Fruit fly (Drosophila melanogaster): ENCODE results near the gene CG17776.
A peak's percentile ranks its signal among the peaks of the same experiment; 100 is the strongest.

Gene CG17776

dm6 chrX:2222181-2222790, 37.8 kb downstream of the CG17776 start, which contains the start of gene Vinc:
TSS of gene Vinc (minus strand) at chrX:2222567.
- TF ChIP-seq Jra (GFP tag; optimal IDR thresholded peaks at IDR 0.05) = peak; percentile 86
- TF ChIP-seq dl (GFP tag; optimal IDR thresholded peaks at IDR 0.05; ENCODE audit: insufficient read depth in 1 of 2, partially characterized antibody in 2 of 2) = no peak
- TF ChIP-seq CG9705 (GFP tag; optimal IDR thresholded peaks at IDR 0.05) = peak; percentile 85
- no peak for TF ChIP-seq Abd-B (GFP tag; optimal IDR thresholded peaks at IDR 0.05)
- TF ChIP-seq fru (GFP tag; optimal IDR thresholded peaks at IDR 0.05) = peak; percentile 95
- TF ChIP-seq ey (GFP tag; optimal IDR thresholded peaks at IDR 0.05) = peak; percentile 82
- peak; percentile 66 for TF ChIP-seq sv (GFP tag; optimal IDR thresholded peaks at IDR 0.05)
- TF ChIP-seq Rel (GFP tag; optimal IDR thresholded peaks at IDR 0.05) = peak; percentile 40
- peak; percentile 97 for TF ChIP-seq Rel (tag; optimal IDR thresholded peaks at IDR 0.05)
- TF ChIP-seq OdsH (GFP tag; optimal IDR thresholded peaks at IDR 0.05) = peak; percentile 63
- peak; percentile 92 for TF ChIP-seq HLH106 (tag; optimal IDR thresholded peaks at IDR 0.05)
- TF ChIP-seq Dif (GFP tag; optimal IDR thresholded peaks at IDR 0.05; ENCODE audit: partially characterized antibody) = peak; percentile 40
- TF ChIP-seq woc (GFP tag; optimal IDR thresholded peaks at IDR 0.05) = no peak
- no peak for TF ChIP-seq usp (GFP tag; optimal IDR thresholded peaks at IDR 0.05)
- TF ChIP-seq CrebA (GFP tag; optimal IDR thresholded peaks at IDR 0.05; ENCODE audit: borderline replicate concordance) = no peak
- TF ChIP-seq br (GFP tag; optimal IDR thresholded peaks at IDR 0.05) = peak; percentile 88
- TF ChIP-seq foxo (GFP tag; optimal IDR thresholded peaks at IDR 0.05) = peak in 1 of 2 experiments; percentile 93
- peak; percentile 93 for TF ChIP-seq h (GFP tag; optimal IDR thresholded peaks at IDR 0.05)
- TF ChIP-seq Hr83 (GFP tag; optimal IDR thresholded peaks at IDR 0.05; ENCODE audit: poor library complexity, severe bottlenecking) = peak; percentile 86
- TF ChIP-seq pan (optimal IDR thresholded peaks at IDR 0.05) = no peak
- peak; percentile 78 for TF ChIP-seq rgr (GFP tag; optimal IDR thresholded peaks at IDR 0.05)
- TF ChIP-seq jim (GFP tag; optimal IDR thresholded peaks at IDR 0.05) = no peak
- TF ChIP-seq psq (GFP tag; optimal IDR thresholded peaks at IDR 0.05) = peak; percentile 93
- TF ChIP-seq Sp1 (GFP tag; optimal IDR thresholded peaks at IDR 0.05) = peak; percentile 82
- no peak for TF ChIP-seq dmrt93B (GFP tag; optimal IDR thresholded peaks at IDR 0.05)
- peak; percentile 79 for TF ChIP-seq CG32264 (GFP tag; optimal IDR thresholded peaks at IDR 0.05)
- TF ChIP-seq GATAd (GFP tag; optimal IDR thresholded peaks at IDR 0.05) = no peak

- TF ChIP-seq foxo (GFP tag; optimal IDR thresholded peaks at IDR 0.05) (no peak), psq (GFP tag; optimal IDR thresholded peaks at IDR 0.05) (no peak), HLH106 (tag; optimal IDR thresholded peaks at IDR 0.05) (no peak), jim (GFP tag; optimal IDR thresholded peaks at IDR 0.05) (no peak)
These were observed 38.9 kb downstream of the CG17776 start, which contains the start of gene CG14052 for dm6 chrX:2223454-2223853. TSS of gene CG14052 (plus strand) at chrX:2223754.

- peak; percentile 43 for TF ChIP-seq Dif (GFP tag; optimal IDR thresholded peaks at IDR 0.05; ENCODE audit: partially characterized antibody)
- TF ChIP-seq br (GFP tag; optimal IDR thresholded peaks at IDR 0.05) = no peak
These were observed 40.6 kb downstream of the CG17776 start, which contains the start of gene pcx for dm6 chrX:2225138-2225537. TSS of gene pcx (plus strand) at chrX:2225296.

All from whole organism, wandering third instar larva.